Worm (Caenorhabditis elegans) whole organism, dauer: ENCODE results near the gene pycr-1.

Experiments used
- unc-62 ChIP-seq: sonication (generic microtip); optimal IDR thresholded peaks from 2 replicates; lab custom pipeline; 2017; ENCODE audit warnings: missing biosample characterization, missing genetic modification reagents, missing genetic modification characterization

pycr-1 gene

ce11 chrX:12149638-12150137 lies 3.1 kb downstream of the pycr-1 start, which contains the start of gene znf-474:
Gene znf-474, plus strand, starts transcription at chrX:12149924.
- no peak for TF ChIP-seq unc-62 (GFP tag; lab: Kevin White, UChicago)

ce11 chrX:12154055-12154898 lies 7.6 kb downstream of the pycr-1 start, which contains the start of gene mfsd-11:
Gene mfsd-11, minus strand, starts transcription at chrX:12154105.
- no peak for TF ChIP-seq unc-62 (GFP tag; lab: Kevin White, UChicago)

ce11 chrX:12158641-12159040 lies 12.0 kb downstream of the pycr-1 start:
- no peak for TF ChIP-seq unc-62 (GFP tag; lab: Kevin White, UChicago)

ce11 chrX:12160002-12160690 lies 13.5 kb downstream of the pycr-1 start, which contains the start of gene F57G12.2:
Gene F57G12.2, minus strand, starts transcription at chrX:12160052.
- no peak for TF ChIP-seq unc-62 (GFP tag; lab: Kevin White, UChicago)

- TF ChIP-seq unc-62 (GFP tag; lab: Kevin White, UChicago), result no peak
Measured at ce11 chrX:12162659-12163058, 16.0 kb downstream of the pycr-1 start.

- no peak for TF ChIP-seq unc-62 (GFP tag; lab: Kevin White, UChicago)
Measured at ce11 chrX:12164047-12164446, 17.4 kb downstream of the pycr-1 start.

ce11 chrX:12164943-12165342 lies 18.3 kb downstream of the pycr-1 start:
- no peak for TF ChIP-seq unc-62 (GFP tag; lab: Kevin White, UChicago)

- TF ChIP-seq unc-62 (GFP tag; lab: Kevin White, UChicago), result no peak
Measured at ce11 chrX:12167632-12168377, 21.2 kb downstream of the pycr-1 start.

- no peak for TF ChIP-seq unc-62 (GFP tag; lab: Kevin White, UChicago)
Measured at ce11 chrX:12168765-12169164, 22.1 kb downstream of the pycr-1 start.

- TF ChIP-seq unc-62 (GFP tag; lab: Kevin White, UChicago), result no peak
Measured at ce11 chrX:12169390-12169789, 22.8 kb downstream of the pycr-1 start.

- TF ChIP-seq unc-62 (GFP tag; lab: Kevin White, UChicago), result no peak
Measured at ce11 chrX:12171631-12172348, 25.2 kb downstream of the pycr-1 start, which contains the start of gene F57G12.1. Gene F57G12.1, minus strand, starts transcription at chrX:12171681.

- no peak for TF ChIP-seq unc-62 (GFP tag; lab: Kevin White, UChicago)
Measured at ce11 chrX:12172482-12173134, 26.0 kb downstream of the pycr-1 start.

ce11 chrX:12173989-12174388 lies 27.4 kb downstream of the pycr-1 start:
- TF ChIP-seq unc-62 (GFP tag; lab: Kevin White, UChicago), result no peak

ce11 chrX:12174686-12175404 lies 28.2 kb downstream of the pycr-1 start:
- TF ChIP-seq unc-62 (GFP tag; lab: Kevin White, UChicago), result no peak
